Worm (Caenorhabditis elegans) whole organism, L3 larva: Measurements from ENCODE around the gene Y54G11A.19.
"Not testable (repeated sequence)": the region's sequence is repeated elsewhere in the genome, so short reads cannot be mapped to it uniquely, and the experiment has no call there.

Experiments
- R02D3.7 ChIP-seq: fragments of 150-350 bp; optimal IDR thresholded peaks from 2 replicates; lab custom pipeline; 2014; ENCODE audit warnings: missing biosample characterization, missing genetic modification characterization
- ZK546.5 ChIP-seq: sonication (generic microtip); optimal IDR thresholded peaks from 2 replicates; lab custom pipeline; 2017; ENCODE audit warnings: missing biosample characterization, missing genetic modification characterization
- ama-1 ChIP-seq: fragments of 150-350 bp; optimal IDR thresholded peaks from 2 replicates; lab custom pipeline; 2018
- ceh-16 ChIP-seq: sonication (generic microtip); optimal IDR thresholded peaks from 2 replicates; lab custom pipeline; 2017; ENCODE audit warnings: missing biosample characterization, missing genetic modification characterization
- ceh-28 ChIP-seq: fragments of 150-350 bp; optimal IDR thresholded peaks from 2 replicates; lab custom pipeline; 2014; ENCODE audit warnings: missing biosample characterization, missing genetic modification reagents, missing genetic modification characterization
- ceh-82 ChIP-seq: fragments of 150-350 bp; optimal IDR thresholded peaks from 2 replicates; lab custom pipeline; 2014; ENCODE audit warnings: missing biosample characterization, missing genetic modification characterization
- ceh-9 ChIP-seq: sonication (generic microtip); optimal IDR thresholded peaks from 2 replicates; lab custom pipeline; 2018; ENCODE audit warnings: missing biosample characterization, missing genetic modification characterization
- daf-12 ChIP-seq: fragments of 150-350 bp; optimal IDR thresholded peaks from 2 replicates; lab custom pipeline; 2014; ENCODE audit warnings: missing biosample characterization, missing genetic modification reagents, missing genetic modification characterization
- egl-5 ChIP-seq: fragments of 150-350 bp; optimal IDR thresholded peaks from 2 replicates; lab custom pipeline; 2017; ENCODE audit warnings: missing biosample characterization, missing genetic modification reagents, missing genetic modification characterization, inconsistent platforms
- elt-1 ChIP-seq: fragments of 150-350 bp; optimal IDR thresholded peaks from 2 replicates; lab custom pipeline; 2014; ENCODE audit warnings: missing biosample characterization, missing genetic modification characterization
- elt-2 ChIP-seq: sonication (generic microtip); optimal IDR thresholded peaks from 2 replicates; lab custom pipeline; 2016; ENCODE audit warnings: missing genetic modification reagents, mild to moderate bottlenecking, missing genetic modification characterization, missing compliant biosample characterization
- elt-3 ChIP-seq, 3 experiments: fragments of 150-350 bp in 1 of 3; sonication (generic microtip) in 2 of 3; optimal IDR thresholded peaks; 2 replicates in 2 of 3; 4 replicates in 1 of 3; lab custom pipeline; 2014 to 2017; ENCODE audit warnings: missing biosample characterization in 3 of 3, missing genetic modification characterization in 3 of 3
- eor-1 ChIP-seq, 2 experiments: fragments of 150-350 bp; optimal IDR thresholded peaks; 2 replicates each; lab custom pipeline; 2014 to 2018; ENCODE audit warnings: missing biosample characterization in 2 of 2, missing genetic modification characterization in 2 of 2
- fkh-10 ChIP-seq: sonication (generic microtip); optimal IDR thresholded peaks from 2 replicates; lab custom pipeline; 2017; ENCODE audit warnings: missing biosample characterization, missing genetic modification reagents, missing genetic modification characterization
- fkh-2 ChIP-seq: fragments of 150-350 bp; optimal IDR thresholded peaks from 2 replicates; lab custom pipeline; 2014; ENCODE audit warnings: missing biosample characterization, missing genetic modification reagents, missing genetic modification characterization
- fos-1 ChIP-seq: fragments of 150-350 bp; optimal IDR thresholded peaks from 2 replicates; lab custom pipeline; 2014; ENCODE audit warnings: missing biosample characterization, missing genetic modification characterization
- hmg-11 ChIP-seq: sonication (generic microtip); optimal IDR thresholded peaks from 2 replicates; lab custom pipeline; 2016; ENCODE audit warnings: missing genetic modification characterization, missing compliant biosample characterization
- jun-1 ChIP-seq: fragments of 150-350 bp; optimal IDR thresholded peaks from 2 replicates; lab custom pipeline; 2014; ENCODE audit warnings: missing biosample characterization, missing genetic modification reagents, missing genetic modification characterization
- lin-15B ChIP-seq: fragments of 150-350 bp; optimal IDR thresholded peaks from 2 replicates; lab custom pipeline; 2014; ENCODE audit warnings: missing biosample characterization, missing genetic modification characterization
- lin-39 ChIP-seq: fragments of 150-350 bp; optimal IDR thresholded peaks from 2 replicates; lab custom pipeline; 2018; ENCODE audit warnings: missing biosample characterization, missing genetic modification reagents, missing genetic modification characterization
- lsy-12 ChIP-seq: sonication (generic microtip); optimal IDR thresholded peaks from 2 replicates; lab custom pipeline; 2016; ENCODE audit warnings: mild to moderate bottlenecking, missing genetic modification characterization, missing compliant biosample characterization
- mdl-1 ChIP-seq: fragments of 150-350 bp; optimal IDR thresholded peaks from 2 replicates; lab custom pipeline; 2014; ENCODE audit warnings: missing biosample characterization, missing genetic modification characterization
- mml-1 ChIP-seq: fragments of 150-350 bp; sonication (generic microtip); optimal IDR thresholded peaks from 3 replicates; lab custom pipeline; 2014; ENCODE audit warnings: missing biosample characterization, missing genetic modification characterization
- nfya-1 ChIP-seq: sonication (generic microtip); optimal IDR thresholded peaks from 2 replicates; lab custom pipeline; 2017; ENCODE audit warnings: missing genetic modification characterization, mild to moderate bottlenecking, missing compliant biosample characterization, antibody characterized with exemption, moderate library complexity; ENCODE audit not compliant: insufficient read depth
- nhr-11 ChIP-seq: fragments of 150-350 bp; optimal IDR thresholded peaks from 2 replicates; lab custom pipeline; 2014; ENCODE audit warnings: missing biosample characterization, missing genetic modification characterization
- nhr-12 ChIP-seq: fragments of 150-350 bp; optimal IDR thresholded peaks from 2 replicates; lab custom pipeline; 2014; ENCODE audit warnings: missing biosample characterization, missing genetic modification characterization
- nhr-237 ChIP-seq: fragments of 150-350 bp; optimal IDR thresholded peaks from 2 replicates; lab custom pipeline; 2014; ENCODE audit warnings: missing biosample characterization, missing genetic modification characterization
- nhr-25 ChIP-seq: sonication (generic microtip); optimal IDR thresholded peaks from 2 replicates; lab custom pipeline; 2017; ENCODE audit warnings: missing biosample characterization, missing genetic modification characterization
- nhr-43 ChIP-seq: sonication (generic microtip); optimal IDR thresholded peaks from 2 replicates; lab custom pipeline; 2016; ENCODE audit warnings: mild to moderate bottlenecking, missing genetic modification characterization, missing compliant biosample characterization; ENCODE audit not compliant: poor library complexity, severe bottlenecking
- nhr-67 ChIP-seq: fragments of 150-350 bp; optimal IDR thresholded peaks from 2 replicates; lab custom pipeline; 2014; ENCODE audit warnings: missing biosample characterization, missing genetic modification characterization
- nhr-76 ChIP-seq: fragments of 150-350 bp; sonication (generic microtip); optimal IDR thresholded peaks from 5 replicates; lab custom pipeline; 2014; ENCODE audit warnings: missing biosample characterization, missing genetic modification characterization
- nhr-77 ChIP-seq: fragments of 150-350 bp; optimal IDR thresholded peaks from 2 replicates; lab custom pipeline; 2014; ENCODE audit warnings: missing biosample characterization, missing genetic modification characterization
- pha-4 ChIP-seq: fragments of 150-350 bp; optimal IDR thresholded peaks from 2 replicates; lab custom pipeline; 2014; ENCODE audit warnings: missing biosample characterization, missing genetic modification reagents, missing genetic modification characterization
- pqm-1 ChIP-seq: fragments of 150-350 bp; optimal IDR thresholded peaks from 2 replicates; lab custom pipeline; 2017; ENCODE audit warnings: missing biosample characterization, missing genetic modification characterization, inconsistent platforms
- sea-2 ChIP-seq: fragments of 150-350 bp; sonication (generic microtip); optimal IDR thresholded peaks from 4 replicates; lab custom pipeline; 2014; ENCODE audit warnings: missing biosample characterization, missing genetic modification reagents, missing genetic modification characterization
- skn-1 ChIP-seq: fragments of 150-350 bp; optimal IDR thresholded peaks from 2 replicates; lab custom pipeline; 2014; ENCODE audit warnings: missing biosample characterization, missing genetic modification characterization
- snpc-4 ChIP-seq: fragments of 150-350 bp; optimal IDR thresholded peaks from 2 replicates; lab custom pipeline; 2014; ENCODE audit warnings: missing biosample characterization, missing genetic modification characterization
- tbx-2 ChIP-seq: sonication (generic microtip); optimal IDR thresholded peaks from 2 replicates; lab custom pipeline; 2016; ENCODE audit warnings: mild to moderate bottlenecking, missing genetic modification characterization, missing compliant biosample characterization
- unc-39 ChIP-seq: sonication (generic microtip); optimal IDR thresholded peaks from 4 replicates; lab custom pipeline; 2017; ENCODE audit warnings: missing biosample characterization, missing genetic modification characterization
- zag-1 ChIP-seq: fragments of 150-350 bp; optimal IDR thresholded peaks from 2 replicates; lab custom pipeline; 2014; ENCODE audit warnings: missing biosample characterization, missing genetic modification characterization
- ztf-4 ChIP-seq: fragments of 150-350 bp; optimal IDR thresholded peaks from 2 replicates; lab custom pipeline; 2014; ENCODE audit warnings: missing biosample characterization, missing genetic modification characterization

Gene Y54G11A.19

ce11 chrII:14256779-14257178, at the start of gene Y54G11A.19:
Gene Y54G11A.19 (minus strand): TSS chrII:14256879.
- TF ChIP-seq ceh-16 (tag; lab: Kevin White, UChicago) (no peak), tbx-2 (tag; lab: Kevin White, UChicago) (no peak), nhr-11 (no peak), lsy-12 (tag; lab: Kevin White, UChicago) (no peak), nhr-43 (no peak), lin-39 (tag; lab: Kevin White, UChicago) (no peak), nfya-1 (no peak), ceh-28 (tag; lab: Kevin White, UChicago) (no peak), nhr-12 (tag; lab: Kevin White, UChicago) (no peak), ztf-4 (tag; lab: Kevin White, UChicago) (no peak), hmg-11 (no peak)

ce11 chrII:14306160-14306559, 49.5 kb upstream of the Y54G11A.19 start, which contains the start of gene ctl-1:
Gene ctl-1 (minus strand): TSS chrII:14306260.
- TF ChIP-seq ama-1, ZK546.5, hmg-11: not testable (repeated sequence)

- not testable (repeated sequence) for TF ChIP-seq ceh-9, nhr-237, lsy-12 (tag; lab: Kevin White, UChicago)
- TF ChIP-seq, all 47 proteins: peak for 0; not testable (repeated sequence) for 47
These were observed 45.2 kb upstream of the Y54G11A.19 start, which contains the start of gene ctl-2 for ce11 chrII:14301927-14302326. Gene ctl-2 (minus strand): TSS chrII:14302027.

- TF ChIP-seq elt-2 (tag; lab: Kevin White, UChicago) (peak; percentile 20), eor-1 (tag; optimal IDR thresholded peaks at IDR 0.05; lab: Kevin White, UChicago) (no peak)
These were observed 42.6 kb upstream of the Y54G11A.19 start for ce11 chrII:14299254-14299759.

ce11 chrII:14297050-14297449, 40.4 kb upstream of the Y54G11A.19 start, which contains the start of gene Y54G11A.7:
Gene Y54G11A.7 (plus strand): TSS chrII:14297305.
- peak; percentile 36 for TF ChIP-seq elt-2 (tag; lab: Kevin White, UChicago)

- no peak for TF ChIP-seq ztf-4 (tag; lab: Kevin White, UChicago)
- peak; percentile 53 for TF ChIP-seq nfya-1
- peak; percentile 27 for TF ChIP-seq nhr-25 (tag; lab: Kevin White, UChicago)
- TF ChIP-seq elt-1 (tag; lab: Kevin White, UChicago), result no peak
- no peak for TF ChIP-seq ceh-9 (tag; lab: Kevin White, UChicago)
- peak; percentile 96 for TF ChIP-seq pha-4 (tag; lab: Kevin White, UChicago)
- no peak for TF ChIP-seq eor-1 (tag; optimal IDR thresholded peaks at IDR 0.05; lab: Kevin White, UChicago)
- TF ChIP-seq R02D3.7, result no peak
- TF ChIP-seq mml-1 (tag; lab: Kevin White, UChicago), result no peak
- TF ChIP-seq elt-3 (tag; optimal IDR thresholded peaks at IDR 0.05; lab: Kevin White, UChicago), result no peak
- TF ChIP-seq pqm-1 (tag; lab: Kevin White, UChicago), result peak; percentile 61
- peak; percentile 92 for TF ChIP-seq elt-2 (tag; lab: Kevin White, UChicago)
- no peak for TF ChIP-seq nhr-237 (tag; lab: Kevin White, UChicago)
- TF ChIP-seq fkh-2 (tag; lab: Kevin White, UChicago), result no peak
- no peak for TF ChIP-seq lin-39 (tag; lab: Kevin White, UChicago)
- no peak for TF ChIP-seq sea-2
- peak; percentile 47 for TF ChIP-seq nhr-43
- TF ChIP-seq lsy-12 (tag; lab: Kevin White, UChicago), result no peak
- TF ChIP-seq jun-1 (tag; lab: Kevin White, UChicago), result peak; percentile 63
- no peak for TF ChIP-seq daf-12 (tag; lab: Kevin White, UChicago)
- no peak for TF ChIP-seq nhr-77 (tag; lab: Kevin White, UChicago)
- no peak for TF ChIP-seq zag-1 (tag; lab: Kevin White, UChicago)
- no peak for TF ChIP-seq unc-39 (tag; lab: Kevin White, UChicago)
- TF ChIP-seq mdl-1 (tag; lab: Kevin White, UChicago), result peak; percentile 90
- TF ChIP-seq ceh-28 (tag; lab: Kevin White, UChicago), result peak; percentile 23
- TF ChIP-seq nhr-11, result no peak
- TF ChIP-seq ZK546.5, result no peak
- no peak for TF ChIP-seq lin-15B
- TF ChIP-seq snpc-4 (tag; lab: Kevin White, UChicago), result peak; percentile 42
- TF ChIP-seq fkh-10, result no peak
- no peak for TF ChIP-seq nhr-12 (tag; lab: Kevin White, UChicago)
- no peak for TF ChIP-seq nhr-76
- TF ChIP-seq egl-5, result peak; percentile 24
- TF ChIP-seq ceh-82 (tag; lab: Kevin White, UChicago), result no peak
- no peak for TF ChIP-seq skn-1 (tag; lab: Kevin White, UChicago)
- no peak for TF ChIP-seq nhr-67 (tag; lab: Kevin White, UChicago)
- no peak for TF ChIP-seq tbx-2 (tag; lab: Kevin White, UChicago)
- no peak for TF ChIP-seq fos-1 (tag; lab: Kevin White, UChicago)
These were observed 39.6 kb upstream of the Y54G11A.19 start for ce11 chrII:14296320-14296719.
